Worm (Caenorhabditis elegans): Measurements from ENCODE around the gene W09B6.4.

DNA sequence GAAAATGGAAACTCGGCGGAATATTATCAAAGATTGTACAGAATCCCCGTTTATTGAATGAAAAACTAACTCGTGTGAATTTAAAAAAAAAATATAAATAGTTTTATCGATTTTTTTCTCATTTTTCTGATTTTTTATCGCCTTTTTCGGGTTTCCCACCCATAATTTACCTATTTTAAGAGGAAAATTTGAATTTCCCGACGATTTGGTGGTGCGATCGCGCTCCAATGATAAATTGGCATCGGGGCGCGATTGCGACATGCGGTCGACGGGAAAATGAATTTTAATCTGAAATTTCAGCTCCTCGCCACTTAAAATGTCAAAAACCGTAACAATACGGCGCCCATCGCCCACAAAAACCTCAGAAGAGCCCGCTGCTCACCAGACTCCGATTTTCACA is 13.0 kb downstream of the W09B6.4 start, which contains the start of gene taf-6.1:
- no peak for TF ChIP-seq tbx-2 (tag; optimal IDR thresholded peaks at IDR 0.05)
- no peak for TF ChIP-seq eor-1 (tag; optimal IDR thresholded peaks at IDR 0.05)
- TF ChIP-seq elt-3 (tag; optimal IDR thresholded peaks at IDR 0.05), result no peak
- no peak for TF ChIP-seq ama-1 (optimal IDR thresholded peaks at IDR 0.05)
- TF ChIP-seq skn-1 (tag; optimal IDR thresholded peaks at IDR 0.05), result no peak
- TF ChIP-seq sea-2 (GFP tag; optimal IDR thresholded peaks at IDR 0.05), result no peak
- no peak for TF ChIP-seq aly-2 (tag; optimal IDR thresholded peaks at IDR 0.05)
- no peak for TF ChIP-seq nfya-1 (tag; optimal IDR thresholded peaks at IDR 0.05; ENCODE audit: insufficient read depth)
- TF ChIP-seq snpc-4 (tag; optimal IDR thresholded peaks at IDR 0.05), result no peak
- TF ChIP-seq unc-62 (GFP tag; optimal IDR thresholded peaks at IDR 0.05), result no peak

Measured in whole organism, L3 larva.